Fruit fly (Drosophila melanogaster) whole organism, embryonic: ENCODE data around the gene CG8673.

ENCODE experiments used
- Awh ChIP-seq: fragments of 200-800 bp; sonication (Bioruptor generic); IDR thresholded peaks from 2 replicates; pipeline ENCODE4, ENCODE4 v1.3.6; 2022; ENCODE audit warnings: missing biosample characterization, missing genetic modification characterization
- Blimp-1 ChIP-seq: fragments of 200-800 bp; sonication (Bioruptor generic); optimal IDR thresholded peaks from 3 replicates; lab custom pipeline; 2018; ENCODE audit warnings: missing biosample characterization, missing genetic modification characterization, mild to moderate bottlenecking, moderate library complexity, missing genetic modification reagents
- CG1024 ChIP-seq: fragments of 200-800 bp; sonication (Bioruptor generic); IDR thresholded peaks from 2 replicates; pipeline ENCODE4 v1.3.6; 2022; ENCODE audit warnings: missing biosample characterization, missing genetic modification characterization
- CG11456 ChIP-seq: fragments of 200-800 bp; sonication (Bioruptor generic); IDR thresholded peaks from 3 replicates; pipeline ENCODE4 v1.3.6; 2022; ENCODE audit warnings: missing biosample characterization, missing genetic modification characterization
- CG11695 ChIP-seq: fragments of 200-800 bp; sonication (Bioruptor generic); IDR thresholded peaks from 3 replicates; pipeline ENCODE4 v1.3.6; 2022; ENCODE audit warnings: missing biosample characterization, missing genetic modification characterization
- CG12659 ChIP-seq: fragments of 200-800 bp; sonication (Bioruptor generic); optimal IDR thresholded peaks from 3 replicates; lab custom pipeline; 2017; ENCODE audit warnings: mild to moderate bottlenecking, missing biosample characterization, missing genetic modification reagents, missing genetic modification characterization
- CG12769 ChIP-seq: fragments of 200-800 bp; sonication (Bioruptor generic); optimal IDR thresholded peaks from 2 replicates; lab custom pipeline; 2019; ENCODE audit warnings: missing biosample characterization, mild to moderate bottlenecking, missing genetic modification characterization, moderate library complexity
- CG16813 ChIP-seq: fragments of 200-800 bp; sonication (Bioruptor generic); IDR thresholded peaks from 3 replicates; pipeline ENCODE4 v1.3.6; 2022; ENCODE audit warnings: missing biosample characterization, missing genetic modification characterization; ENCODE audit not compliant: partially characterized antibody
- CG2199 ChIP-seq: fragments of 200-800 bp; sonication (Bioruptor generic); IDR thresholded peaks from 3 replicates; pipeline ENCODE4 v1.3.6; 2022; ENCODE audit warnings: missing biosample characterization, missing genetic modification characterization
- CG30020 ChIP-seq: fragments of 200-800 bp; optimal IDR thresholded peaks from 2 replicates; lab custom pipeline; 2019; ENCODE audit warnings: missing biosample characterization, mild to moderate bottlenecking, missing genetic modification characterization, moderate library complexity
- CG3838 ChIP-seq: fragments of 200-800 bp; sonication (Bioruptor generic); optimal IDR thresholded peaks from 3 replicates; lab custom pipeline; 2016; ENCODE audit warnings: missing biosample characterization, missing genetic modification characterization
- CG4617 ChIP-seq: fragments of 200-800 bp; sonication (Bioruptor generic); optimal IDR thresholded peaks from 3 replicates; lab custom pipeline; 2016; ENCODE audit warnings: missing biosample characterization, missing genetic modification characterization, borderline replicate concordance
- CG5180 ChIP-seq: fragments of 200-800 bp; sonication (Bioruptor generic); optimal IDR thresholded peaks from 3 replicates; lab custom pipeline; 2017; ENCODE audit warnings: missing biosample characterization, missing genetic modification characterization, mild to moderate bottlenecking, moderate library complexity, missing genetic modification reagents
- CG5953 ChIP-seq: fragments of 200-800 bp; sonication (Bioruptor generic); IDR thresholded peaks from 2 replicates; pipeline ENCODE4 v1.3.6; 2022; ENCODE audit warnings: missing biosample characterization, missing genetic modification characterization
- CG6254 ChIP-seq: fragments of 200-800 bp; sonication (Bioruptor generic); optimal IDR thresholded peaks from 3 replicates; lab custom pipeline; 2017; ENCODE audit warnings: mild to moderate bottlenecking, missing biosample characterization, missing genetic modification reagents, missing genetic modification characterization
- CG8290 ChIP-seq, 3 experiments: fragments of 200-800 bp; sonication (Bioruptor generic); optimal IDR thresholded peaks; 2 replicates each; lab custom pipeline; 2016 to 2019; ENCODE audit warnings: missing biosample characterization in 3 of 3, missing genetic modification characterization in 3 of 3, mild to moderate bottlenecking in 2 of 3, moderate library complexity in 1 of 3
- CG8765 ChIP-seq: fragments of 200-800 bp; sonication (Bioruptor generic); IDR thresholded peaks from 2 replicates; pipeline ENCODE4 v1.3.6; 2022; ENCODE audit warnings: missing biosample characterization, missing genetic modification characterization
- CG9609 ChIP-seq: fragments of 200-800 bp; sonication (Bioruptor generic); optimal IDR thresholded peaks from 3 replicates; lab custom pipeline; 2016; ENCODE audit warnings: missing biosample characterization, missing genetic modification characterization
- Doc3 ChIP-seq: fragments of 200-800 bp; sonication (Bioruptor generic); IDR thresholded peaks from 3 replicates; pipeline ENCODE4 v1.3.6; 2022; ENCODE audit warnings: missing biosample characterization, missing genetic modification characterization; ENCODE audit not compliant: partially characterized antibody
- Elba2 ChIP-seq: fragments of 200-800 bp; sonication (Bioruptor generic); optimal IDR thresholded peaks from 3 replicates; lab custom pipeline; 2016; ENCODE audit warnings: missing biosample characterization, missing genetic modification characterization
- Lhr ChIP-seq: fragments of 200-800 bp; sonication (Bioruptor generic); optimal IDR thresholded peaks from 3 replicates; lab custom pipeline; 2017; ENCODE audit warnings: mild to moderate bottlenecking, missing biosample characterization, missing genetic modification reagents, missing genetic modification characterization
- Med ChIP-seq: fragments of 200-800 bp; sonication (Bioruptor generic); peaks from one replicate; lab custom pipeline; 2016; ENCODE audit warnings: missing biosample characterization, missing genetic modification characterization, mild to moderate bottlenecking, inconsistent platforms, moderate library complexity
- Ravus ChIP-seq: fragments of 200-800 bp; sonication (Bioruptor generic); IDR thresholded peaks from 2 replicates; pipeline ENCODE4 v1.3.6; 2022; ENCODE audit warnings: missing biosample characterization, missing genetic modification characterization
- Vsx1 ChIP-seq: fragments of 200-800 bp; sonication (Bioruptor generic); optimal IDR thresholded peaks from 2 replicates; lab custom pipeline; 2017; ENCODE audit warnings: missing biosample characterization, mild to moderate bottlenecking, missing genetic modification characterization, missing genetic modification reagents
- ac ChIP-seq: fragments of 200-800 bp; sonication (Bioruptor generic); optimal IDR thresholded peaks from 3 replicates; lab custom pipeline; 2017; ENCODE audit warnings: missing biosample characterization, mild to moderate bottlenecking, missing genetic modification characterization
- ase ChIP-seq: fragments of 200-800 bp; sonication (Bioruptor generic); IDR thresholded peaks from 3 replicates; pipeline ENCODE4 v1.3.6; 2022; ENCODE audit warnings: missing biosample characterization, missing genetic modification characterization
- bbx ChIP-seq: fragments of 200-800 bp; sonication (Bioruptor generic); IDR thresholded peaks from 2 replicates; pipeline ENCODE4 v1.3.6; 2022; ENCODE audit warnings: missing biosample characterization, missing genetic modification characterization; ENCODE audit not compliant: partially characterized antibody
- chm ChIP-seq: fragments of 200-800 bp; sonication (Bioruptor generic); IDR thresholded peaks from 2 replicates; pipeline ENCODE4 v1.3.6; 2022; ENCODE audit warnings: missing biosample characterization, missing genetic modification characterization
- chn ChIP-seq: fragments of 200-800 bp; sonication (Bioruptor generic); optimal IDR thresholded peaks from 2 replicates; lab custom pipeline; 2016; ENCODE audit warnings: missing biosample characterization, missing genetic modification characterization
- corto ChIP-seq: fragments of 200-800 bp; sonication (Bioruptor generic); optimal IDR thresholded peaks from 2 replicates; lab custom pipeline; 2016; ENCODE audit warnings: missing biosample characterization, mild to moderate bottlenecking, missing genetic modification characterization, moderate library complexity
- croc ChIP-seq: fragments of 200-800 bp; sonication (Bioruptor generic); conservative IDR thresholded peaks from 3 replicates; pipeline ENCODE4 v1.3.6; 2022; ENCODE audit warnings: missing biosample characterization, missing genetic modification characterization
- en ChIP-seq: fragments of 200-800 bp; sonication (Bioruptor generic); optimal IDR thresholded peaks from 2 replicates; lab custom pipeline; 2016; ENCODE audit warnings: missing biosample characterization, missing genetic modification characterization
- eve ChIP-seq, 2 experiments: fragments of >200 bp; optimal IDR thresholded peaks; 2 replicates each; lab custom pipeline; 2017; ENCODE audit warnings: missing biosample characterization in 2 of 2, missing genetic modification characterization in 2 of 2
- eyg ChIP-seq: fragments of 200-800 bp; sonication (Bioruptor generic); optimal IDR thresholded peaks from 3 replicates; lab custom pipeline; 2016; ENCODE audit warnings: missing biosample characterization, missing genetic modification characterization
- gce ChIP-seq: fragments of 200-800 bp; sonication (Bioruptor generic); IDR thresholded peaks from 3 replicates; pipeline ENCODE4 v1.3.6; 2022; ENCODE audit warnings: missing biosample characterization, missing genetic modification characterization
- grau ChIP-seq: fragments of 200-800 bp; optimal IDR thresholded peaks from 3 replicates; lab custom pipeline; 2019; ENCODE audit warnings: missing biosample characterization, mild to moderate bottlenecking, missing genetic modification characterization, moderate library complexity
- lilli ChIP-seq: fragments of 200-800 bp; sonication (Bioruptor generic); optimal IDR thresholded peaks from 3 replicates; lab custom pipeline; 2016; ENCODE audit warnings: missing biosample characterization, missing genetic modification characterization
- phol ChIP-seq: fragments of 200-800 bp; sonication (Bioruptor generic); optimal IDR thresholded peaks from 3 replicates; lab custom pipeline; 2018; ENCODE audit warnings: missing biosample characterization, mild to moderate bottlenecking, missing genetic modification characterization, moderate library complexity
- pnt ChIP-seq: fragments of 200-800 bp; sonication (Bioruptor generic); optimal IDR thresholded peaks from 3 replicates; lab custom pipeline; 2016; ENCODE audit warnings: missing biosample characterization, missing genetic modification characterization
- psq ChIP-seq: fragments of 200-800 bp; sonication (Bioruptor generic); optimal IDR thresholded peaks from 2 replicates; lab custom pipeline; 2017; ENCODE audit warnings: missing biosample characterization, missing genetic modification characterization
- pzg ChIP-seq: fragments of 200-800 bp; sonication (Bioruptor generic); optimal IDR thresholded peaks from 3 replicates; lab custom pipeline; 2018; ENCODE audit warnings: missing biosample characterization, mild to moderate bottlenecking, missing genetic modification characterization, moderate library complexity
- scrt ChIP-seq: fragments of 200-800 bp; sonication (Bioruptor generic); optimal IDR thresholded peaks from 2 replicates; lab custom pipeline; 2018; ENCODE audit warnings: missing biosample characterization, mild to moderate bottlenecking, missing genetic modification characterization, moderate library complexity
- slbo ChIP-seq: fragments of 200-800 bp; sonication (Bioruptor generic); IDR thresholded peaks from 2 replicates; pipeline ENCODE4 v1.3.6; 2022; ENCODE audit warnings: missing biosample characterization, missing genetic modification characterization
- slou ChIP-seq: fragments of 200-800 bp; sonication (Bioruptor generic); optimal IDR thresholded peaks from 3 replicates; lab custom pipeline; 2016; ENCODE audit warnings: missing biosample characterization, missing genetic modification characterization
- ssp ChIP-seq: fragments of 200-800 bp; sonication (Bioruptor generic); IDR thresholded peaks from 2 replicates; pipeline ENCODE4 v1.3.6; 2022; ENCODE audit warnings: missing biosample characterization, missing genetic modification characterization
- stwl ChIP-seq: fragments of 200-800 bp; sonication (Bioruptor generic); optimal IDR thresholded peaks from 3 replicates; lab custom pipeline; 2018; ENCODE audit warnings: missing biosample characterization, mild to moderate bottlenecking, missing genetic modification characterization, moderate library complexity
- tio ChIP-seq: fragments of 200-800 bp; sonication (Bioruptor generic); optimal IDR thresholded peaks from 2 replicates; lab custom pipeline; 2017; ENCODE audit warnings: missing biosample characterization, missing genetic modification characterization, inconsistent platforms
- tup ChIP-seq: fragments of 200-800 bp; sonication (Bioruptor generic); optimal IDR thresholded peaks from 2 replicates; lab custom pipeline; 2016; ENCODE audit warnings: missing biosample characterization, mild to moderate bottlenecking, missing genetic modification characterization, moderate library complexity
- z ChIP-seq: fragments of 200-800 bp; sonication (Bioruptor generic); IDR thresholded peaks from 3 replicates; pipeline ENCODE4 v1.3.6; 2022; ENCODE audit warnings: missing biosample characterization, missing genetic modification characterization
- zfh1 ChIP-seq: fragments of 200-800 bp; sonication (Bioruptor generic); IDR thresholded peaks from 3 replicates; pipeline ENCODE4 v1.3.6; 2022; ENCODE audit warnings: missing biosample characterization, missing genetic modification characterization

CG8673 gene

dm6 chr2L:8163588-8164166 lies 39.5 kb downstream of the CG8673 start (continued):
- TF ChIP-seq ssp (GFP tag; lab: Robert Waterston, UW), result no peak
- TF ChIP-seq CG12769 (tag; lab: Kevin White, UChicago), result peak; percentile 70
- 0 out of 3 replicates have a peak, but pooled peaks have one; percentile 8 for TF ChIP-seq CG2199 (GFP tag; lab: Robert Waterston, UW)
- no peak for TF ChIP-seq grau (tag; lab: Kevin White, UChicago)
- TF ChIP-seq CG30020 (tag; lab: Kevin White, UChicago), result no peak
- TF ChIP-seq CG8290 (GFP tag; optimal IDR thresholded peaks at IDR 0.05; lab: Kevin White, UChicago), result no peak
- no peak for TF ChIP-seq CG8290 (tag; optimal IDR thresholded peaks at IDR 0.05; lab: Kevin White, UChicago)
- no peak for TF ChIP-seq stwl (tag; lab: Kevin White, UChicago)
- peak; percentile 33 for TF ChIP-seq Vsx1 (GFP tag; lab: Kevin White, UChicago)
- no peak for TF ChIP-seq Blimp-1 (GFP tag; lab: Kevin White, UChicago)
- no peak for TF ChIP-seq croc (GFP tag; lab: Robert Waterston, UW)
- no peak for TF ChIP-seq en (GFP tag; lab: Kevin White, UChicago)
- no peak for TF ChIP-seq tup (GFP tag; lab: Kevin White, UChicago)
- no peak for TF ChIP-seq CG8765
- no peak for TF ChIP-seq corto
- TF ChIP-seq tio (GFP tag; lab: Kevin White, UChicago), result no peak
- no peak for TF ChIP-seq bbx (GFP tag; lab: Robert Waterston, UW)
- peak in 1 of 2 experiments; percentile 59 for TF ChIP-seq eve (GFP tag; optimal IDR thresholded peaks at IDR 0.05; lab: Kevin White, UChicago)
- peak; percentile 76 for TF ChIP-seq Med (GFP tag; lab: Kevin White, UChicago)
- TF ChIP-seq scrt (GFP tag; lab: Kevin White, UChicago), result no peak
- TF ChIP-seq phol (tag; lab: Kevin White, UChicago), result no peak
- no peak for TF ChIP-seq CG1024 (GFP tag; lab: Robert Waterston, UW)
- no peak for TF ChIP-seq Awh (GFP tag; lab: Robert Waterston, UW)
- no peak for TF ChIP-seq pzg (GFP tag; lab: Kevin White, UChicago)
- TF ChIP-seq CG12659 (GFP tag; lab: Kevin White, UChicago), result no peak
- no peak for TF ChIP-seq eyg (GFP tag; lab: Kevin White, UChicago)
- TF ChIP-seq zfh1 (GFP tag; lab: Robert Waterston, UW), result no peak
- no peak for TF ChIP-seq Lhr (GFP tag; lab: Kevin White, UChicago)
- no peak for TF ChIP-seq psq (GFP tag; lab: Kevin White, UChicago)
- no peak for TF ChIP-seq CG3838 (GFP tag; lab: Kevin White, UChicago)
- TF ChIP-seq CG9609, result no peak
- TF ChIP-seq Ravus (GFP tag; lab: Robert Waterston, UW), result no peak
- TF ChIP-seq slbo (GFP tag; lab: Robert Waterston, UW), result no peak
- TF ChIP-seq CG11456 (GFP tag; lab: Robert Waterston, UW), result no peak
- TF ChIP-seq gce (GFP tag; lab: Robert Waterston, UW), result no peak
- TF ChIP-seq z (GFP tag; lab: Robert Waterston, UW), result no peak
- no peak for TF ChIP-seq pnt
- TF ChIP-seq CG5953 (GFP tag; lab: Robert Waterston, UW), result no peak
- TF ChIP-seq Doc3 (GFP tag; lab: Robert Waterston, UW), result no peak; the same call in 2 of the 3 replicates
- no peak for TF ChIP-seq CG4617
- no peak for TF ChIP-seq CG6254 (GFP tag; lab: Kevin White, UChicago)
- TF ChIP-seq chm, result no peak
- TF ChIP-seq Elba2 (GFP tag; lab: Kevin White, UChicago), result no peak
- TF ChIP-seq ac (GFP tag; lab: Kevin White, UChicago), result peak; percentile 22
- no peak for TF ChIP-seq chn
- TF ChIP-seq lilli (GFP tag; lab: Kevin White, UChicago), result no peak
- TF ChIP-seq CG16813 (GFP tag; lab: Robert Waterston, UW), result no peak
- TF ChIP-seq CG11695 (GFP tag; lab: Robert Waterston, UW), result no peak
- TF ChIP-seq ase (GFP tag; lab: Robert Waterston, UW), result no peak
- TF ChIP-seq slou (GFP tag; lab: Kevin White, UChicago), result no peak
- TF ChIP-seq CG5180 (GFP tag; lab: Kevin White, UChicago), result no peak
